Worm (Caenorhabditis elegans) whole organism, midembryonic: Measurements from ENCODE around the gene gst-16.
"Not testable (repeated sequence)": the region's sequence is repeated elsewhere in the genome, so short reads cannot be mapped to it uniquely, and the experiment has no call there.

ENCODE experiments used
- T22C8.4 ChIP-seq: fragments of 200-800 bp; sonication (Bioruptor generic); IDR thresholded peaks from 2 replicates; pipeline ENCODE4 v1.3.6; 2022; ENCODE audit warnings: missing genetic modification characterization, missing compliant biosample characterization
- cog-1 ChIP-seq: sonication (generic microtip); optimal IDR thresholded peaks from 2 replicates; lab custom pipeline; 2016; ENCODE audit warnings: missing genetic modification characterization, missing compliant biosample characterization
- flt-1 ChIP-seq: fragments of 200-800 bp; sonication (Bioruptor generic); IDR thresholded peaks from 2 replicates; pipeline ENCODE4 v1.3.6; 2022; ENCODE audit warnings: missing genetic modification characterization, missing compliant biosample characterization
- klf-2 ChIP-seq: fragments of 200-800 bp; sonication (Bioruptor generic); conservative IDR thresholded peaks from 2 replicates; pipeline ENCODE4 v1.3.6; 2022; ENCODE audit warnings: missing genetic modification reagents, missing genetic modification characterization, missing compliant biosample characterization
- med-1 ChIP-seq: sonication (generic microtip); optimal IDR thresholded peaks from 2 replicates; lab custom pipeline; 2017; ENCODE audit warnings: missing genetic modification characterization, mild to moderate bottlenecking, missing compliant biosample characterization, antibody characterized with exemption, missing genetic modification reagents; ENCODE audit not compliant: insufficient read depth
- ref-1 ChIP-seq: fragments of 200-800 bp; sonication (Bioruptor generic); conservative IDR thresholded peaks from 2 replicates; pipeline ENCODE4 v1.3.6; 2022; ENCODE audit warnings: missing genetic modification reagents, missing genetic modification characterization, missing compliant biosample characterization
- tab-1 ChIP-seq: fragments of 200-800 bp; sonication (Bioruptor generic); IDR thresholded peaks from 2 replicates; pipeline ENCODE4 v1.3.6; 2022; ENCODE audit warnings: missing genetic modification characterization, missing compliant biosample characterization
- ztf-23 ChIP-seq: fragments of 200-800 bp; sonication (Bioruptor generic); IDR thresholded peaks from 2 replicates; pipeline ENCODE4 v1.3.6; 2022; ENCODE audit warnings: missing genetic modification reagents, missing genetic modification characterization, missing compliant biosample characterization
- ztf-29 ChIP-seq: fragments of 200-800 bp; sonication (Bioruptor generic); IDR thresholded peaks from 2 replicates; pipeline ENCODE4 v1.3.6; 2022; ENCODE audit warnings: missing genetic modification reagents, missing genetic modification characterization, missing compliant biosample characterization

The gst-16 gene

DNA sequence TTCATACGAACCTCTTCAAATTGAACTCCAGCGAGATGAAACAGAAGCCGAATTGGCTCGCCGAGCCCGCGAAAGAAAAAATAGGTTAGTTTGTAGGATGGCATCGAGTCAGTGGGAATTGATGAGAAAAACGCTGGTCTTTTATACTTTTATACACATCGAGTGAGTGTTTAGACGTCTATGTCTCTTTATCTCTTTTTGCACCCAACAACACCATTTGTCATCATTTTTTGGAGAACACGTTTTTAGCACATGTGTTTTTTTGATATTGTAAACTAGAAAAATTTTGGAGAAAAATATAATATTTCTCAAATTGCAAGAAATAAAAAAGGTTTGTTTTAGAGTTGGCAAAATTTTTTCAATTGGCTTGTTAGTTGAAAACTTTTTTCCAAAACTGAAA lies at the start of gene gst-16:
Gene gst-16 (minus strand): TSS at position 111 of the 400 bp plus-strand sequence.
- no peak for TF ChIP-seq flt-1 (GFP tag; lab: Robert Waterston, UW)
- no peak for TF ChIP-seq T22C8.4 (GFP tag; lab: Robert Waterston, UW)
- no peak for TF ChIP-seq ztf-29 (GFP tag; lab: Robert Waterston, UW)
- TF ChIP-seq med-1 (GFP tag; lab: Kevin White, UChicago): no peak
- TF ChIP-seq klf-2 (GFP tag; lab: Robert Waterston, UW): no peak
- TF ChIP-seq tab-1 (GFP tag; lab: Robert Waterston, UW): no peak
- TF ChIP-seq ref-1 (GFP tag; lab: Robert Waterston, UW): no peak
- TF ChIP-seq ztf-23 (GFP tag; lab: Robert Waterston, UW): no peak
- no peak for TF ChIP-seq cog-1

DNA sequence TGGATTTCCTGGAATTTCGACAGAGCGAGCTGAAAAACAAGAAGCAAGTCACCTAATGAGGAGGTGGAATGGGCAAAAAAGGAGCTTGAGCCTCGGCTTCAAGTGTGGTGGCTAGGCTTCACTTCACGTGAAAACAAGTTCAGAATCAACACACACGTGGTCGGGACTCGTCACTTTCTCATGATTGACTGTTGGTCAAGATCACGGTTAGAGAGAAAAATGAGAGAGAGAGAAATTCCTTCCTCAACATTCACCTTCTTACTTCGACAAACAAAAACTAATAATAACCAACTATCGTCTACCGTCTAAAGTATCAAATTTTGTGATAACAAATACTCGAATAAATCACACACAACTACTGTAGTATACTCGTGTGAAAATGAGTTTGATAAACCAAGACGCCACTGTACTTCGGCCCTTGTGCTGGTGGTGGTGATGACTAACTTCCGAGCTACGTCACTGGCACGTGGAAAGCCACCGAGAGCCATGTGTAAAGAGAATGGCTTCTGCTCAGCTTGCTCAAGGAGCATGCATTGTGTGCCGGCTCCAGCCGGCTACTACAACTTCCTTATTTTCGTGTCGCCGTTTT lies 49.5 kb upstream of the gst-16 start:
- TF ChIP-seq ztf-23 (GFP tag; lab: Robert Waterston, UW): no peak
- TF ChIP-seq tab-1 (GFP tag; lab: Robert Waterston, UW): no peak
- no peak for TF ChIP-seq T22C8.4 (GFP tag; lab: Robert Waterston, UW)
- TF ChIP-seq ref-1 (GFP tag; lab: Robert Waterston, UW): no peak

DNA sequence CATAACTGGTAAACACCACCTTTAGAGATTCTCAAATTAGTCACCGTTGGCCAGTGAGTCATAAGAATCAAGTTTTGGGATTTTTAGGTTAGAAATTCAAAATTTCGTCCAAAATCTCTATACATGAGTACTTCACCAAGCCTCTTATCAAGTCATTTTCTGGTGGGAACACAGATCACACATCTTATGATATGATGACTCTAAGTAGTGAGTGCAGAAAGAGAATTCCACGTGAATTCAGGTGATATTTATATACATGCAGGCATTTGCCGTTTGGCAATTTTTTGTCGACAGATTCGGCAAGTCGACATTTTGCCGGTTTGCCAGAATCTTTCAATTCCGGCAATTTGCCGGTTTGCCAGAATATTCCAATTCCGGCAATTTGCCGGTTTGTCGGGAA lies 47.8 kb upstream of the gst-16 start:
- TF ChIP-seq cog-1: no peak
- TF ChIP-seq ref-1 (GFP tag; lab: Robert Waterston, UW): no peak

DNA sequence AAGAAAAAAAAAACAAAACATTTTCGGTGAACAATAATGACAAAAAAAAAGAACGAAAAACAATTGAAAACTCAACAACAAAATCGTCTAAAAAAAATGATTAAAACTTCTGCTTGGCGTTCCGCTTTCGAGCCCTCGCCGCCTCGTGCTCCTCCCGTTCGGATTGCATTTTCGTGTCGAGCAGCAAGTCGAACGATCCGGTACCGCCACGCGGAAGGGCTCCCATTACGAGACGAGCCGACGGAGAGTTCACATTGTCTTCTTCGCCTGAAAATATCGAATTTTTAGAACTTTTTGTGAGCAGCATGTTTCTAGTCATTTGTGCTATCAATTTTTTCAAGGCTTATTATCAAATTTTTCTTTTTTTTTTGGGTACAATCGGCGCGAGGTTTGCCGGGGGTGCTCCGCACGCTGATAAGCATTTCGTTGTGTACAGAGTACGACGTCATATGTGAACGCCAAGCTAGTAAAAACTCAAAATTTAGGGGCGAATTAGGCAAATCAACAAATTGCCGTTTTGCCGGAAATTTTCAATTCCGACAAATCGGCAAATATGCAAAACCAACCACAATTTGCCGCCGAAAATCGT lies 46.6 kb upstream of the gst-16 start:
- TF ChIP-seq cog-1 (no peak), ztf-23 (GFP tag; lab: Robert Waterston, UW) (no peak), T22C8.4 (GFP tag; lab: Robert Waterston, UW) (no peak), flt-1 (GFP tag; lab: Robert Waterston, UW) (no peak), ref-1 (GFP tag; lab: Robert Waterston, UW) (no peak), med-1 (GFP tag; lab: Kevin White, UChicago) (no peak), ztf-29 (GFP tag; lab: Robert Waterston, UW) (no peak), tab-1 (GFP tag; lab: Robert Waterston, UW) (no peak), klf-2 (GFP tag; lab: Robert Waterston, UW) (no peak)

DNA sequence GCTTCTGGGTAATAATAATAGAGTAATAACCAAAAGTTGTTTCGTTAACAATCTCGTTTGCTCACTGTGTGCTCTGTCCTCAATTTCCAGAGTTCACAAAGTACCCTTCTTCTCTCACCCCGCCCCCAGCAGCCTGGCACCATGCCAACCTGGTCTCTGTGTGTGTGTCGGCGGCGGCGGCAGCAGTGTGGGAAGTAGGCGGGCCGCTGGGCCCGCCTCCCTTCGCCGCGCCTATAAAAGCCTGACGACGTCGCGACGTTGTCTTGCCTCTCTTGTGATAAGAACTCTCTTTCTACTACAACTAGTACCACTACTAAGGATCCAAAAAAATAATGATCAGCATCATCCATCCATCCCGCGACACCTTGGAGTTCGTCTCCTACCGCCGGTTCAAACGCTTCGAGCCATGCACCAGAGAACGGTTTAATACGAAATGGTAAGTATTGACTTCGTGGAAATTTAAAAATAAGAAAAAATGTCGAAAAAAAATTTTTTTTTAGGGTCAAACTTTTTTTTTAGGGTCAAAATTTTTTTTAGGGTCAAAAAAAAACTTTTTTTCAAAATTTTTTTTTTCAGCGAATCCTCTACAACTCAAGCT lies 44.7 kb upstream of the gst-16 start, which contains the start of gene C31C9.7:
Gene C31C9.7 (plus strand): TSS at position 261 of the 598 bp plus-strand sequence.
- TF ChIP-seq ref-1 (GFP tag; lab: Robert Waterston, UW) (no peak), tab-1 (GFP tag; lab: Robert Waterston, UW) (no peak; the same call in 1 of the 2 replicates), ztf-29 (GFP tag; lab: Robert Waterston, UW) (no peak), T22C8.4 (GFP tag; lab: Robert Waterston, UW) (no peak), cog-1 (no peak), klf-2 (GFP tag; lab: Robert Waterston, UW) (no peak)

DNA sequence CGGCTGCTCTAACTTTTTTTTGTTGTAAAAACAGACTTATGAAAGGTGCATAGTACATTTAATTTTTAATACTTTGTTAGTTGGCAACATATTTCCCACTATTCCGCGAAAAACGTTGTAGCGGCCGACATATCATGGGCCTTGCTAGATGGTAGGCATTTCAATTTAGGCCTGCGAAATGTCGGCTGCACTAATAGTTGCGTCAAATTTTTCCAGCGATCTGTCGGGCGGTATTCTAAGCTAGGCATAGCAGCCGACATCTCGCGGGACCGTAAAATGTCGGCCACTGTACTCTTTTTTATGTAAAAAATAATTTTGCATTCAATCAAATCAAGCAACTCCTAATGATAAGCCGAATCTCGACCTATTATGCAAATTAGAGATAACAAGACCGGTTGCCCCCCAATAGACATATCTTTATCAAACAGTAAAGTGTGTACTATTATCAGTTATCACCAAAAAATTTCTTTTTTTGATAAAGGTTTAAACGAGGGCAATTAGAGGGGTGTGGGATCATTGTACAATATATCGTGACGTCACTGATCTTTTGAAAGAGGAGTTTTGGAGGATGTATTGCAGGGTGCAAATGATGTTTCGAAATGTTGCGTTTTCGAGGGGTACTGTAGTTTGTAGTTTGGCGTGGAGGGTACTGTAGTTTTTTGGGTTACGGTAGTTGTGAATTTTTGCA lies 40.9 kb upstream of the gst-16 start:
- no peak for TF ChIP-seq ref-1 (GFP tag; lab: Robert Waterston, UW)
- no peak for TF ChIP-seq tab-1 (GFP tag; lab: Robert Waterston, UW)
- no peak for TF ChIP-seq ztf-29 (GFP tag; lab: Robert Waterston, UW)
- TF ChIP-seq med-1 (GFP tag; lab: Kevin White, UChicago): no peak
- TF ChIP-seq T22C8.4 (GFP tag; lab: Robert Waterston, UW): no peak
- no peak for TF ChIP-seq ztf-23 (GFP tag; lab: Robert Waterston, UW)
- no peak for TF ChIP-seq klf-2 (GFP tag; lab: Robert Waterston, UW)
- TF ChIP-seq cog-1: no peak
- no peak for TF ChIP-seq flt-1 (GFP tag; lab: Robert Waterston, UW)

DNA sequence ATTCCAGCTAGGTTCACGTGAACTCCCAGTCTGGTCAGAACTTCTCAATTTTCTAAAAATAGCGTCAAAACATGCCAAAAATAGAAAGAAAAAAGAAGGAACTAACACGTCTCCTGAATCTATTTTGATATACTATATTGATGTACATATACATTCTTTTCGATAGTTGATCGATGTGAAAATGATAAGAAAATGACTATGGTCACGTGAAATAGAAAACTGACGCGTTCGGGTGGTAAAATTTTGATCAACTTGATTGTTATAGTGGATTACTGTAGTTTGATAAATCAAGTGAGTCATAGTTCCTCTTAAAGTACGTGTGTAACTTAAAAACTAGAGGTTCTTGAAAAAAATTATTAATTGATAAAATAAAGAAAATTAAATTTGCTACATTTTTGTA lies 40.2 kb upstream of the gst-16 start:
- TF ChIP-seq ref-1 (GFP tag; lab: Robert Waterston, UW) (no peak), med-1 (GFP tag; lab: Kevin White, UChicago) (no peak), ztf-29 (GFP tag; lab: Robert Waterston, UW) (no peak), ztf-23 (GFP tag; lab: Robert Waterston, UW) (no peak), T22C8.4 (GFP tag; lab: Robert Waterston, UW) (no peak), tab-1 (GFP tag; lab: Robert Waterston, UW) (no peak), klf-2 (GFP tag; lab: Robert Waterston, UW) (no peak), flt-1 (GFP tag; lab: Robert Waterston, UW) (no peak), cog-1 (no peak)

DNA sequence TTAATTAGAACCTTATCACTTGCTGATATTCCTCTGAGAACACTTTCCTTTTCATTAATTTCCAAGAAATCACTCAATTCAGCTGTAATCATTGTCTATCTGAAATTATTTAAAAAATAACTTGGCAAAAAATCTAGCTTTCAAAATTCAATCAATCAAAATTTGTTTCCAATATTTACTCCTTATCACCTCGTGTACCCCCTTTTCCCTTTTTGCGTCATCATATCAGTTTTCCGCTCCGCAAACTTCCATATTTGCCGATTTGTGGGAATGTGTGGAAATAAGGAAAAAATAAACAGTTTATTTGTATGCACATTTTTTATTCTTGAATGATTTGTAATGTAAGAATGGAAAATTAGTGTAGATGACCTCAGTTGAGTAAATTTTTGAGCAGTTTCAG lies 37.8 kb upstream of the gst-16 start, which contains the start of gene C31C9.6:
Gene C31C9.6 (minus strand): TSS at position 101 of the 400 bp plus-strand sequence.
- not testable (repeated sequence) for TF ChIP-seq cog-1; ref-1 (GFP tag; lab: Robert Waterston, UW); ztf-23 (GFP tag; lab: Robert Waterston, UW)

DNA sequence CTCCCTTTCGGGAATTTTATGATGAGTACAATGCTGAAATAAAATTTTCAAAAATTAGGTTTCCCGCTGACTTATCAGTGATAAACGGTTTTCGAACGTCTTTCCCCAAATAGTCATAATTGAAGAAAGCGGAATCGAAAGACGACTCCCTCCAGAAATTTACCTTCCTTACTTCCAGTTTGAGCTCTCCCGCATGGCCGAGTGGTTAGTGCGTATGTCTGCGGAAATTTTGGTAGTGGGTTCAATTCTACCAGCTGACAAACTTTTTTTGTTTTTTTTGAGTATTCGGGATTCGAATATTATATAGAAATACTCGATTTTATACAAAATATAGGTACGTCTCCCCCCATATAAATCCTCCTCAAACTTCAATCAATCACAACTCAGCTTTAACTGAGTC lies 34.2 kb upstream of the gst-16 start:
- TF ChIP-seq flt-1 (GFP tag; lab: Robert Waterston, UW): peak; percentile 75; the same call in 1 of the 2 replicates
